Fruit fly (Drosophila melanogaster) whole organism, embryonic: ENCODE data around the gene fz.

Source experiments
- Abd-B ChIP-seq: fragments of 200-800 bp; sonication (Bioruptor generic); optimal IDR thresholded peaks from 2 replicates; lab custom pipeline; 2018; ENCODE audit warnings: missing biosample characterization, mild to moderate bottlenecking, missing genetic modification characterization, moderate library complexity
- CG11560 ChIP-seq: fragments of 200-800 bp; sonication (Bioruptor generic); IDR thresholded peaks from 3 replicates; pipeline ENCODE4 v1.3.6; 2022; ENCODE audit warnings: missing biosample characterization, missing genetic modification characterization
- CG12744 ChIP-seq: fragments of 200-800 bp; sonication (Bioruptor generic); optimal IDR thresholded peaks from 2 replicates; lab custom pipeline; 2016; ENCODE audit warnings: missing biosample characterization, missing genetic modification characterization
- CG13624 ChIP-seq: fragments of 200-800 bp; sonication (Bioruptor generic); optimal IDR thresholded peaks from 2 replicates; lab custom pipeline; 2016; ENCODE audit warnings: missing biosample characterization, missing genetic modification characterization
- CG14050 ChIP-seq: fragments of 200-800 bp; sonication (Bioruptor generic); IDR thresholded peaks from 3 replicates; pipeline ENCODE4 v1.3.6; 2022; ENCODE audit warnings: missing biosample characterization, missing genetic modification characterization
- CG15479 ChIP-seq: fragments of 200-800 bp; sonication (Bioruptor generic); optimal IDR thresholded peaks from 3 replicates; lab custom pipeline; 2019; ENCODE audit warnings: missing biosample characterization, mild to moderate bottlenecking, missing genetic modification characterization, moderate library complexity
- CG17385 ChIP-seq: fragments of 200-800 bp; sonication (Bioruptor generic); optimal IDR thresholded peaks from 3 replicates; lab custom pipeline; 2018; ENCODE audit warnings: missing biosample characterization, mild to moderate bottlenecking, missing genetic modification characterization
- CG2129 ChIP-seq: fragments of 200-800 bp; sonication (Bioruptor generic); IDR thresholded peaks from 2 replicates; pipeline ENCODE4 v1.3.6; 2022; ENCODE audit warnings: missing biosample characterization, missing genetic modification characterization; ENCODE audit not compliant: partially characterized antibody
- CG30020 ChIP-seq: fragments of 200-800 bp; optimal IDR thresholded peaks from 2 replicates; lab custom pipeline; 2019; ENCODE audit warnings: missing biosample characterization, mild to moderate bottlenecking, missing genetic modification characterization, moderate library complexity
- CG30403 ChIP-seq: fragments of 200-800 bp; sonication (Bioruptor generic); optimal IDR thresholded peaks from 3 replicates; lab custom pipeline; 2016; ENCODE audit warnings: missing biosample characterization, missing genetic modification characterization
- CG31388 ChIP-seq: fragments of 200-800 bp; sonication (Bioruptor generic); optimal IDR thresholded peaks from 2 replicates; lab custom pipeline; 2016; ENCODE audit warnings: missing biosample characterization, missing genetic modification characterization
- CG3163 ChIP-seq: fragments of 200-800 bp; sonication (Bioruptor generic); optimal IDR thresholded peaks from 3 replicates; lab custom pipeline; 2016; ENCODE audit warnings: missing biosample characterization, missing genetic modification characterization
- CG3407 ChIP-seq: fragments of 200-800 bp; sonication (Bioruptor generic); optimal IDR thresholded peaks from 2 replicates; lab custom pipeline; 2018; ENCODE audit warnings: missing biosample characterization, mild to moderate bottlenecking, missing genetic modification characterization
- CG3726 ChIP-seq: fragments of 200-800 bp; sonication (Bioruptor generic); IDR thresholded peaks from 3 replicates; pipeline ENCODE4, ENCODE4 v1.3.6; 2022; ENCODE audit warnings: missing biosample characterization, missing genetic modification characterization
- CG3838 ChIP-seq: fragments of 200-800 bp; sonication (Bioruptor generic); optimal IDR thresholded peaks from 3 replicates; lab custom pipeline; 2016; ENCODE audit warnings: missing biosample characterization, missing genetic modification characterization
- CG4282 ChIP-seq: fragments of 200-800 bp; sonication (Bioruptor generic); optimal IDR thresholded peaks from 2 replicates; lab custom pipeline; 2016; ENCODE audit warnings: missing biosample characterization, missing genetic modification characterization
- CG6654 ChIP-seq: fragments of 200-800 bp; sonication (Bioruptor generic); optimal IDR thresholded peaks from 2 replicates; lab custom pipeline; 2017; ENCODE audit warnings: missing biosample characterization, mild to moderate bottlenecking, missing genetic modification characterization
- CG6689 ChIP-seq: fragments of 200-800 bp; sonication (Bioruptor generic); IDR thresholded peaks from 2 replicates; pipeline ENCODE4 v1.3.6; 2022; ENCODE audit warnings: missing biosample characterization, missing genetic modification characterization
- CG6791 ChIP-seq: fragments of 200-800 bp; sonication (Bioruptor generic); IDR thresholded peaks from 3 replicates; pipeline ENCODE4 v1.3.6; 2022; ENCODE audit warnings: missing biosample characterization, missing genetic modification characterization; ENCODE audit not compliant: partially characterized antibody
- CG7556 ChIP-seq: fragments of 200-800 bp; sonication (Bioruptor generic); optimal IDR thresholded peaks from 2 replicates; lab custom pipeline; 2017; ENCODE audit warnings: missing biosample characterization, mild to moderate bottlenecking, missing genetic modification characterization
- CG7839 ChIP-seq: fragments of 200-800 bp; sonication (Bioruptor generic); optimal IDR thresholded peaks from 3 replicates; lab custom pipeline; 2018; ENCODE audit warnings: missing biosample characterization, mild to moderate bottlenecking, missing genetic modification characterization, moderate library complexity
- CG9609 ChIP-seq: fragments of 200-800 bp; sonication (Bioruptor generic); optimal IDR thresholded peaks from 3 replicates; lab custom pipeline; 2016; ENCODE audit warnings: missing biosample characterization, missing genetic modification characterization
- CG9797 ChIP-seq: fragments of 200-800 bp; sonication (Bioruptor generic); optimal IDR thresholded peaks from 3 replicates; lab custom pipeline; 2018; ENCODE audit warnings: missing biosample characterization, mild to moderate bottlenecking, missing genetic modification characterization
- D19B ChIP-seq: fragments of 200-800 bp; sonication (Bioruptor generic); optimal IDR thresholded peaks from 2 replicates; lab custom pipeline; 2017; ENCODE audit warnings: missing biosample characterization, mild to moderate bottlenecking, missing genetic modification characterization
- Dbx ChIP-seq: fragments of 200-800 bp; sonication (Bioruptor generic); IDR thresholded peaks from 3 replicates; pipeline ENCODE4 v1.3.6; 2022; ENCODE audit warnings: missing biosample characterization, missing genetic modification characterization
- Doc3 ChIP-seq: fragments of 200-800 bp; sonication (Bioruptor generic); IDR thresholded peaks from 3 replicates; pipeline ENCODE4 v1.3.6; 2022; ENCODE audit warnings: missing biosample characterization, missing genetic modification characterization; ENCODE audit not compliant: partially characterized antibody
- Jarid2 ChIP-seq: fragments of 200-800 bp; sonication (Bioruptor generic); optimal IDR thresholded peaks from 3 replicates; lab custom pipeline; 2017; ENCODE audit warnings: mild to moderate bottlenecking, missing biosample characterization, missing genetic modification reagents, missing genetic modification characterization
- bcd ChIP-seq: fragments of 200-800 bp; sonication (Bioruptor generic); optimal IDR thresholded peaks from 2 replicates; lab custom pipeline; 2017; ENCODE audit warnings: missing biosample characterization, mild to moderate bottlenecking, missing genetic modification characterization
- cad ChIP-seq: fragments of >200 bp; optimal IDR thresholded peaks from 2 replicates; lab custom pipeline; 2017; ENCODE audit warnings: missing biosample characterization, missing genetic modification characterization
- cas ChIP-seq: fragments of 200-800 bp; sonication (Bioruptor generic); IDR thresholded peaks from 2 replicates; pipeline ENCODE4 v1.3.6; 2022; ENCODE audit warnings: missing biosample characterization, missing genetic modification characterization
- chm ChIP-seq: fragments of 200-800 bp; sonication (Bioruptor generic); IDR thresholded peaks from 2 replicates; pipeline ENCODE4 v1.3.6; 2022; ENCODE audit warnings: missing biosample characterization, missing genetic modification characterization
- chn ChIP-seq: fragments of 200-800 bp; sonication (Bioruptor generic); optimal IDR thresholded peaks from 2 replicates; lab custom pipeline; 2016; ENCODE audit warnings: missing biosample characterization, missing genetic modification characterization
- ci ChIP-seq: fragments of 200-800 bp; sonication (Bioruptor generic); IDR thresholded peaks from 3 replicates; pipeline ENCODE4 v1.3.6; 2022; ENCODE audit warnings: missing biosample characterization, missing genetic modification characterization
- cwo ChIP-seq: fragments of 200-800 bp; sonication (Bioruptor generic); optimal IDR thresholded peaks from 3 replicates; lab custom pipeline; 2017; ENCODE audit warnings: missing biosample characterization, missing genetic modification characterization, mild to moderate bottlenecking, moderate library complexity, missing genetic modification reagents
- dati ChIP-seq: fragments of 200-800 bp; sonication (Bioruptor generic); IDR thresholded peaks from 2 replicates; pipeline ENCODE4 v1.3.6; 2022; ENCODE audit warnings: missing biosample characterization, missing genetic modification characterization
- fu2 ChIP-seq: fragments of 200-800 bp; sonication (Bioruptor generic); optimal IDR thresholded peaks from 2 replicates; lab custom pipeline; 2016; ENCODE audit warnings: missing biosample characterization, missing genetic modification characterization
- hbn ChIP-seq: fragments of 200-800 bp; sonication (Bioruptor generic); IDR thresholded peaks from 2 replicates; pipeline ENCODE4 v1.3.6; 2022; ENCODE audit warnings: missing biosample characterization, missing genetic modification characterization; ENCODE audit not compliant: partially characterized antibody
- hth ChIP-seq: fragments of >200 bp; optimal IDR thresholded peaks from 2 replicates; lab custom pipeline; 2017; ENCODE audit warnings: inconsistent platforms
- insv ChIP-seq, 2 experiments: fragments of 200-800 bp; sonication (Bioruptor generic); optimal IDR thresholded peaks; 3 replicates each; lab custom pipeline; 2016 to 2018; ENCODE audit warnings: missing biosample characterization in 2 of 2, missing genetic modification characterization in 2 of 2
- jigr1 ChIP-seq: fragments of 200-800 bp; sonication (Bioruptor generic); IDR thresholded peaks from 3 replicates; pipeline ENCODE4 v1.3.6; 2022; ENCODE audit warnings: missing biosample characterization, missing genetic modification characterization
- kni ChIP-seq: fragments of 200-800 bp; sonication (Bioruptor generic); optimal IDR thresholded peaks from 3 replicates; lab custom pipeline; 2017; ENCODE audit warnings: mild to moderate bottlenecking, missing biosample characterization, missing genetic modification reagents, missing genetic modification characterization
- lab ChIP-seq: fragments of 200-800 bp; sonication (Bioruptor generic); optimal IDR thresholded peaks from 3 replicates; lab custom pipeline; 2017; ENCODE audit warnings: missing biosample characterization, missing genetic modification characterization, mild to moderate bottlenecking, moderate library complexity, missing genetic modification reagents
- mld ChIP-seq: fragments of 200-800 bp; sonication (Bioruptor generic); IDR thresholded peaks from 3 replicates; pipeline ENCODE4 v1.3.6; 2022; ENCODE audit warnings: missing biosample characterization, missing genetic modification characterization; ENCODE audit not compliant: partially characterized antibody
- nau ChIP-seq: fragments of 200-800 bp; sonication (Bioruptor generic); optimal IDR thresholded peaks from 3 replicates; lab custom pipeline; 2017; ENCODE audit warnings: missing biosample characterization, mild to moderate bottlenecking, missing genetic modification characterization, missing genetic modification reagents
- repo ChIP-seq: fragments of 200-800 bp; sonication (Bioruptor generic); optimal IDR thresholded peaks from 2 replicates; lab custom pipeline; 2016; ENCODE audit warnings: missing biosample characterization, missing genetic modification characterization
- slbo ChIP-seq: fragments of 200-800 bp; sonication (Bioruptor generic); IDR thresholded peaks from 2 replicates; pipeline ENCODE4 v1.3.6; 2022; ENCODE audit warnings: missing biosample characterization, missing genetic modification characterization
- sna ChIP-seq: fragments of 200-800 bp; sonication (Bioruptor generic); IDR thresholded peaks from 2 replicates; pipeline ENCODE4 v1.3.6; 2022; ENCODE audit warnings: missing biosample characterization, missing genetic modification characterization; ENCODE audit not compliant: partially characterized antibody
- so ChIP-seq: fragments of 200-800 bp; sonication (Bioruptor generic); IDR thresholded peaks from 3 replicates; pipeline ENCODE4 v1.3.6; 2022; ENCODE audit warnings: missing biosample characterization, missing genetic modification characterization
- sob ChIP-seq: fragments of 200-800 bp; sonication (Bioruptor generic); IDR thresholded peaks from 2 replicates; pipeline ENCODE4 v1.3.6; 2022; ENCODE audit warnings: missing biosample characterization, missing genetic modification characterization
- vvl ChIP-seq: fragments of 200-800 bp; sonication (Bioruptor generic); IDR thresholded peaks from 2 replicates; pipeline ENCODE4 v1.3.6; 2022; ENCODE audit warnings: missing biosample characterization, missing genetic modification characterization

Gene fz

dm6 chr3L:14363103-14363751 is 89.1 kb downstream of the fz start (continued):
- TF ChIP-seq vvl (GFP tag; lab: Robert Waterston, UW) = no peak; the same call in 1 of the 2 replicates
- TF ChIP-seq D19B (GFP tag; lab: Kevin White, UChicago) = peak; percentile 71
- TF ChIP-seq jigr1 (GFP tag; lab: Robert Waterston, UW) = 0 out of 3 replicates have a peak, but pooled peaks have one; percentile 8
- no peak for TF ChIP-seq Doc3 (GFP tag; lab: Robert Waterston, UW)
- TF ChIP-seq CG6654 (GFP tag; lab: Kevin White, UChicago) = no peak
- peak; percentile 52 for TF ChIP-seq CG30403 (GFP tag; lab: Kevin White, UChicago)
- no peak for TF ChIP-seq chm
- no peak for TF ChIP-seq mld (GFP tag; lab: Robert Waterston, UW)
- TF ChIP-seq CG30020 (tag; lab: Kevin White, UChicago) = peak; percentile 7
- no peak for TF ChIP-seq CG3838
- no peak for TF ChIP-seq Jarid2 (GFP tag; lab: Kevin White, UChicago)
- TF ChIP-seq lab (GFP tag; lab: Kevin White, UChicago) = peak; percentile 22
- TF ChIP-seq chn = no peak
- TF ChIP-seq CG17385 (GFP tag; lab: Kevin White, UChicago) = peak; percentile 18
- peak; percentile 35; the same call in 1 of the 2 replicates for TF ChIP-seq slbo (GFP tag; lab: Robert Waterston, UW)
- no peak for TF ChIP-seq CG3726
- no peak for TF ChIP-seq CG4282 (GFP tag; lab: Kevin White, UChicago)
- TF ChIP-seq insv (GFP tag; optimal IDR thresholded peaks at IDR 0.05; lab: Kevin White, UChicago) = no peak
- no peak for TF ChIP-seq CG12744 (GFP tag; lab: Kevin White, UChicago)
- TF ChIP-seq CG2129 = no peak
- peak; percentile 67 for TF ChIP-seq CG7839 (tag; lab: Kevin White, UChicago)
- no peak for TF ChIP-seq repo (GFP tag; lab: Kevin White, UChicago)
- no peak for TF ChIP-seq CG13624 (GFP tag; lab: Kevin White, UChicago)
- TF ChIP-seq cas = no peak
- no peak for TF ChIP-seq dati (GFP tag; lab: Robert Waterston, UW)
- no peak for TF ChIP-seq cwo (GFP tag; lab: Kevin White, UChicago)
- TF ChIP-seq Abd-B (GFP tag; lab: Kevin White, UChicago) = peak; percentile 41
- no peak for TF ChIP-seq cad
- peak; percentile 63 for TF ChIP-seq CG6689 (GFP tag; lab: Robert Waterston, UW)
- TF ChIP-seq nau (GFP tag; lab: Kevin White, UChicago) = no peak
- TF ChIP-seq CG6791 = 0 out of 3 replicates have a peak, but pooled peaks have one; percentile 16
- TF ChIP-seq CG9797 = no peak
- TF ChIP-seq sob = no peak
- TF ChIP-seq CG9609 (GFP tag; lab: Kevin White, UChicago) = no peak
- no peak for TF ChIP-seq CG31388
- TF ChIP-seq kni (GFP tag; lab: Kevin White, UChicago) = no peak
- TF ChIP-seq CG11560 (tag; lab: Robert Waterston, UW) = no peak
- TF ChIP-seq ci = 0 out of 3 replicates have a peak, but pooled peaks have one; percentile 32
- TF ChIP-seq Dbx = no peak
- no peak for TF ChIP-seq sna (GFP tag; lab: Robert Waterston, UW)
- TF ChIP-seq hth (lab: Kevin White, UChicago) = no peak
- no peak for TF ChIP-seq CG14050 (GFP tag; lab: Robert Waterston, UW)
- 0 out of 3 replicates have a peak, but pooled peaks have one; percentile 30 for TF ChIP-seq so
- TF ChIP-seq CG15479 (GFP tag; lab: Kevin White, UChicago) = no peak
- TF ChIP-seq CG7556 (GFP tag; lab: Kevin White, UChicago) = peak; percentile 53
- TF ChIP-seq bcd (GFP tag; lab: Kevin White, UChicago) = no peak
- TF ChIP-seq CG3407 = no peak
- TF ChIP-seq CG3163 (GFP tag; lab: Kevin White, UChicago) = no peak
- TF ChIP-seq fu2 (GFP tag; lab: Kevin White, UChicago) = no peak
- TF ChIP-seq hbn (GFP tag; lab: Robert Waterston, UW) = no peak
